Worm (Caenorhabditis elegans) whole organism, young adult: ENCODE measurements around the gene R07E4.3.

Experiments
- Y79H2A.3 ChIP-seq: fragments of 200-800 bp; sonication (Bioruptor generic); conservative IDR thresholded peaks from 2 replicates; pipeline ENCODE4 v1.3.6; 2022; ENCODE audit warnings: missing genetic modification reagents, missing genetic modification characterization, missing compliant biosample characterization
- attf-5 ChIP-seq: fragments of 200-800 bp; sonication (Bioruptor generic); optimal IDR thresholded peaks from 2 replicates; lab custom pipeline; 2018; ENCODE audit warnings: mild to moderate bottlenecking, missing genetic modification characterization, missing compliant biosample characterization
- dpl-1 ChIP-seq: fragments of 150-350 bp; optimal IDR thresholded peaks from 2 replicates; lab custom pipeline; 2014; ENCODE audit warnings: missing biosample characterization, missing genetic modification reagents, missing genetic modification characterization
- egrh-3 ChIP-seq: fragments of 200-800 bp; sonication (Bioruptor generic); IDR thresholded peaks from 2 replicates; pipeline ENCODE4 v1.3.6; 2022; ENCODE audit warnings: missing genetic modification reagents, missing genetic modification characterization, missing compliant biosample characterization
- fkh-3 ChIP-seq: sonication (generic microtip); optimal IDR thresholded peaks from 2 replicates; lab custom pipeline; 2016; ENCODE audit warnings: mild to moderate bottlenecking, missing genetic modification characterization, missing compliant biosample characterization

ce11 chrX:5958815-5959214, 5.6 kb downstream of the R07E4.3 start, which contains the start of gene R07E4.1:
- TF ChIP-seq attf-5 (GFP tag; lab: Kevin White, UChicago) (no peak), fkh-3 (tag; lab: Kevin White, UChicago) (no peak), dpl-1 (no peak), Y79H2A.3 (GFP tag; lab: Robert Waterston, UW) (no peak), egrh-3 (GFP tag; lab: Robert Waterston, UW) (no peak)
